Worm (Caenorhabditis elegans) whole organism, L1 larva: ENCODE results near the gene C15H11.1.

Experiments used
- F16B12.6 ChIP-seq: fragments of 150-350 bp; optimal IDR thresholded peaks from 2 replicates; lab custom pipeline; 2014; ENCODE audit warnings: missing biosample characterization, missing genetic modification characterization
- aha-1 ChIP-seq: fragments of 150-350 bp; optimal IDR thresholded peaks from 2 replicates; lab custom pipeline; 2014; ENCODE audit warnings: missing biosample characterization, missing genetic modification characterization
- ama-1 ChIP-seq: fragments of 150-350 bp; optimal IDR thresholded peaks from 2 replicates; lab custom pipeline; 2014
- blmp-1 ChIP-seq: fragments of 150-350 bp; optimal IDR thresholded peaks from 2 replicates; lab custom pipeline; 2014; ENCODE audit warnings: missing biosample characterization, missing genetic modification characterization
- ceh-63 ChIP-seq: fragments of 200-800 bp; sonication (Bioruptor generic); optimal IDR thresholded peaks from 2 replicates; lab custom pipeline; 2018; ENCODE audit warnings: mild to moderate bottlenecking, missing genetic modification characterization, missing compliant biosample characterization
- ceh-8 ChIP-seq: fragments of 200-800 bp; sonication (Bioruptor generic); optimal IDR thresholded peaks from 2 replicates; lab custom pipeline; 2018; ENCODE audit warnings: mild to moderate bottlenecking, missing genetic modification characterization, moderate library complexity, missing compliant biosample characterization
- ceh-90 ChIP-seq: sonication (generic microtip); optimal IDR thresholded peaks from 2 replicates; lab custom pipeline; 2016; ENCODE audit warnings: missing genetic modification characterization, missing compliant biosample characterization
- ces-1 ChIP-seq: fragments of 150-350 bp; optimal IDR thresholded peaks from 2 replicates; lab custom pipeline; 2014; ENCODE audit warnings: missing biosample characterization, missing genetic modification reagents, missing genetic modification characterization
- dpl-1 ChIP-seq, 3 experiments: fragments of 150-350 bp in 2 of 3; sonication (generic microtip) in 1 of 3; optimal IDR thresholded peaks; 2 replicates each; lab custom pipeline; 2014 to 2017; ENCODE audit warnings: missing biosample characterization in 3 of 3, missing genetic modification characterization in 3 of 3, missing genetic modification reagents in 3 of 3
- efl-1 ChIP-seq, 4 experiments: fragments of 150-350 bp; optimal IDR thresholded peaks in 3 of 4; peaks in 1 of 4; 1 replicate in 1 of 4; 2 replicates in 3 of 4; lab custom pipeline; 2014; ENCODE audit warnings: missing biosample characterization in 2 of 4, missing genetic modification characterization in 2 of 4, missing genetic modification reagents in 2 of 4
- egl-27 ChIP-seq, 2 experiments: fragments of 150-350 bp in 1 of 2; sonication (generic microtip); optimal IDR thresholded peaks; 3 replicates each; lab custom pipeline; 2017 to 2018; ENCODE audit warnings: missing biosample characterization in 2 of 2, missing genetic modification characterization in 2 of 2, missing genetic modification reagents in 2 of 2
- elt-2 ChIP-seq: sonication (generic microtip); optimal IDR thresholded peaks from 2 replicates; lab custom pipeline; 2016; ENCODE audit warnings: missing genetic modification characterization, mild to moderate bottlenecking, inconsistent platforms, missing compliant biosample characterization, missing genetic modification reagents
- elt-3 ChIP-seq, 6 experiments: fragments of 150-350 bp in 1 of 6; sonication (generic microtip); optimal IDR thresholded peaks; 2 replicates each; lab custom pipeline; 2017 to 2018; ENCODE audit warnings: missing biosample characterization in 6 of 6, missing genetic modification characterization in 6 of 6, inconsistent platforms in 1 of 6
- ets-5 ChIP-seq: fragments of 200-800 bp; sonication (Bioruptor generic); IDR thresholded peaks from 2 replicates; pipeline ENCODE4 v1.3.6; 2022; ENCODE audit warnings: missing genetic modification characterization, missing compliant biosample characterization
- fkh-10 ChIP-seq: sonication (generic microtip); optimal IDR thresholded peaks from 2 replicates; lab custom pipeline; 2017; ENCODE audit warnings: missing biosample characterization, missing genetic modification reagents, missing genetic modification characterization
- fkh-4 ChIP-seq: sonication (generic microtip); optimal IDR thresholded peaks from 2 replicates; lab custom pipeline; 2016; ENCODE audit warnings: missing compliant biosample characterization, missing genetic modification characterization, borderline replicate concordance
- fkh-8 ChIP-seq: sonication (generic microtip); optimal IDR thresholded peaks from 2 replicates; lab custom pipeline; 2016; ENCODE audit warnings: mild to moderate bottlenecking, missing genetic modification characterization, missing compliant biosample characterization
- grh-1 ChIP-seq: fragments of 200-800 bp; sonication (Bioruptor generic); IDR thresholded peaks from 2 replicates; pipeline ENCODE4 v1.3.6; 2022; ENCODE audit warnings: missing genetic modification reagents, missing genetic modification characterization, missing compliant biosample characterization
- hlh-17 ChIP-seq: fragments of 200-800 bp; sonication (Bioruptor generic); optimal IDR thresholded peaks from 2 replicates; lab custom pipeline; 2018; ENCODE audit warnings: missing genetic modification characterization, mild to moderate bottlenecking, missing compliant biosample characterization, moderate library complexity, borderline replicate concordance
- hpl-2 ChIP-seq: fragments of 150-350 bp; optimal IDR thresholded peaks from 2 replicates; lab custom pipeline; 2014; ENCODE audit warnings: missing biosample characterization, missing genetic modification reagents, missing genetic modification characterization
- irx-1 ChIP-seq: sonication (generic microtip); optimal IDR thresholded peaks from 2 replicates; lab custom pipeline; 2016; ENCODE audit warnings: missing genetic modification characterization, missing compliant biosample characterization
- isw-1 ChIP-seq: fragments of 200-800 bp; sonication (Bioruptor generic); IDR thresholded peaks from 2 replicates; pipeline ENCODE4 v1.3.6; 2022; ENCODE audit warnings: missing genetic modification characterization, missing compliant biosample characterization
- lin-15B ChIP-seq: fragments of 150-350 bp; sonication (generic microtip); optimal IDR thresholded peaks from 3 replicates; lab custom pipeline; 2014; ENCODE audit warnings: missing biosample characterization, missing genetic modification characterization
- lin-35 ChIP-seq, 2 experiments: fragments of 150-350 bp; optimal IDR thresholded peaks; 2 replicates each; lab custom pipeline; 2014; ENCODE audit warnings: missing biosample characterization in 2 of 2, missing genetic modification characterization in 2 of 2, missing genetic modification reagents in 2 of 2
- lin-39 ChIP-seq: fragments of 150-350 bp; optimal IDR thresholded peaks from 2 replicates; lab custom pipeline; 2014; ENCODE audit warnings: missing biosample characterization, missing genetic modification reagents, missing genetic modification characterization
- lsy-2 ChIP-seq, 2 experiments: fragments of 150-350 bp; optimal IDR thresholded peaks; 2 replicates each; lab custom pipeline; 2014; ENCODE audit warnings: missing biosample characterization in 2 of 2, missing genetic modification characterization in 2 of 2
- mab-9 ChIP-seq: fragments of 200-800 bp; sonication (Bioruptor generic); IDR thresholded peaks from 2 replicates; pipeline ENCODE4 v1.3.6; 2022; ENCODE audit warnings: missing genetic modification reagents, missing genetic modification characterization, missing compliant biosample characterization
- mdl-1 ChIP-seq, 2 experiments: fragments of 150-350 bp; optimal IDR thresholded peaks; 2 replicates each; lab custom pipeline; 2014 to 2017; ENCODE audit warnings: missing biosample characterization in 2 of 2, missing genetic modification characterization in 2 of 2, inconsistent platforms in 1 of 2
- mef-2 ChIP-seq: fragments of 150-350 bp; optimal IDR thresholded peaks from 2 replicates; lab custom pipeline; 2014; ENCODE audit warnings: missing biosample characterization, missing genetic modification characterization
- mep-1 ChIP-seq: fragments of 150-350 bp; optimal IDR thresholded peaks from 2 replicates; lab custom pipeline; 2014; ENCODE audit warnings: missing biosample characterization, missing genetic modification characterization
- nhr-12 ChIP-seq: sonication (generic microtip); optimal IDR thresholded peaks from 2 replicates; lab custom pipeline; 2017; ENCODE audit warnings: missing biosample characterization, missing genetic modification characterization
- nhr-20 ChIP-seq: sonication (generic microtip); optimal IDR thresholded peaks from 2 replicates; lab custom pipeline; 2016; ENCODE audit warnings: mild to moderate bottlenecking, missing genetic modification characterization, missing compliant biosample characterization
- nhr-71 ChIP-seq: sonication (generic microtip); optimal IDR thresholded peaks from 2 replicates; lab custom pipeline; 2016; ENCODE audit warnings: mild to moderate bottlenecking, missing genetic modification characterization, moderate library complexity, missing compliant biosample characterization
- nhr-76 ChIP-seq: sonication (generic microtip); optimal IDR thresholded peaks from 2 replicates; lab custom pipeline; 2017; ENCODE audit warnings: missing biosample characterization, missing genetic modification characterization
- nhr-77 ChIP-seq: fragments of 150-350 bp; optimal IDR thresholded peaks from 2 replicates; lab custom pipeline; 2014; ENCODE audit warnings: missing biosample characterization, missing genetic modification characterization
- nhr-84 ChIP-seq: sonication (generic microtip); optimal IDR thresholded peaks from 2 replicates; lab custom pipeline; 2017; ENCODE audit warnings: missing biosample characterization, missing genetic modification characterization
- nhr-85 ChIP-seq: sonication (generic microtip); peaks from one replicate; lab custom pipeline; 2016; ENCODE audit warnings: missing genetic modification characterization, inconsistent platforms, missing compliant biosample characterization
- nhr-90 ChIP-seq: sonication (generic microtip); optimal IDR thresholded peaks from 2 replicates; lab custom pipeline; 2016; ENCODE audit warnings: mild to moderate bottlenecking, missing genetic modification characterization, missing compliant biosample characterization; ENCODE audit not compliant: poor library complexity
- pax-3 ChIP-seq: fragments of 200-800 bp; sonication (Bioruptor generic); optimal IDR thresholded peaks from 2 replicates; lab custom pipeline; 2018; ENCODE audit warnings: mild to moderate bottlenecking, missing genetic modification characterization, moderate library complexity, missing compliant biosample characterization
- rnt-1 ChIP-seq: sonication (generic microtip); optimal IDR thresholded peaks from 2 replicates; lab custom pipeline; 2016; ENCODE audit warnings: mild to moderate bottlenecking, missing genetic modification characterization, moderate library complexity, missing compliant biosample characterization
- snu-23 ChIP-seq: sonication (generic microtip); optimal IDR thresholded peaks from 2 replicates; lab custom pipeline; 2016; ENCODE audit warnings: missing genetic modification characterization, missing compliant biosample characterization
- sox-4 ChIP-seq: sonication (generic microtip); optimal IDR thresholded peaks from 2 replicates; lab custom pipeline; 2016; ENCODE audit warnings: missing genetic modification characterization, missing compliant biosample characterization
- sptf-1 ChIP-seq: fragments of 150-350 bp; optimal IDR thresholded peaks from 2 replicates; lab custom pipeline; 2014; ENCODE audit warnings: missing biosample characterization, missing genetic modification characterization
- sup-37 ChIP-seq: fragments of 200-800 bp; sonication (Bioruptor generic); optimal IDR thresholded peaks from 2 replicates; lab custom pipeline; 2018; ENCODE audit warnings: mild to moderate bottlenecking, missing genetic modification characterization, missing compliant biosample characterization
- tlp-1 ChIP-seq: fragments of 150-350 bp; optimal IDR thresholded peaks from 2 replicates; lab custom pipeline; 2014; ENCODE audit warnings: missing biosample characterization, missing genetic modification characterization
- unc-130 ChIP-seq: fragments of 150-350 bp; optimal IDR thresholded peaks from 2 replicates; lab custom pipeline; 2017; ENCODE audit warnings: missing biosample characterization, missing genetic modification characterization, inconsistent platforms
- xbp-1 ChIP-seq: sonication (generic microtip); optimal IDR thresholded peaks from 2 replicates; lab custom pipeline; 2016; ENCODE audit warnings: missing genetic modification characterization, missing compliant biosample characterization
- ztf-11 ChIP-seq, 2 experiments: sonication (generic microtip); optimal IDR thresholded peaks; 2 replicates each; lab custom pipeline; 2016 to 2017; ENCODE audit warnings: missing genetic modification characterization in 2 of 2, missing biosample characterization in 1 of 2, missing compliant biosample characterization in 1 of 2
- ztf-4 ChIP-seq: fragments of 150-350 bp; optimal IDR thresholded peaks from 2 replicates; lab custom pipeline; 2014; ENCODE audit warnings: missing biosample characterization, missing genetic modification characterization

The C15H11.1 gene

DNA sequence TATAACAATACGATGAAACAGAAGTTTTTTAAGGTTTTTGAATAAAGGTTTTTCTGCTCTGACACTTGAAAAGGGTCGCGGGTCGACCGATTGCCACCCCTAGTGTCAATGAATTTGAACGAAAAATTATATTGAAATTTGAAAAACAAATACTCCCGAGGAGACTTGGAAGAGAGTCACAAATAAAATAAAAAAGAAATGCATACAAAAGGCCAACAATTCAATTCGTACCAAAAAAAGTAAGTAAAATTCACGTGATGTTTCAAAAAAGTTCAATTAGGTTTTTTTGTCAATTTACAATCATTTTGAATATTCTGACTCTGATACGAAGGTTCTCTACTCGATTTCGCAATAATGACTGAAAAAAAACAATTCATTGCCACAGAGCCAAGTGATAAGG is at the start of gene C15H11.1:
TSS of gene C15H11.1 (plus strand) at position 301 of the 400 bp plus-strand sequence.
- TF ChIP-seq sup-37 (GFP tag; lab: Kevin White, UChicago) = no peak
- no peak for TF ChIP-seq nhr-85 (tag; lab: Kevin White, UChicago)
- no peak for TF ChIP-seq ceh-90 (tag; lab: Kevin White, UChicago)
- TF ChIP-seq F16B12.6 (tag; lab: Kevin White, UChicago) = no peak
- TF ChIP-seq ceh-8 = no peak
- TF ChIP-seq lsy-2 (tag; optimal IDR thresholded peaks at IDR 0.05; lab: Kevin White, UChicago) = no peak
- no peak for TF ChIP-seq ceh-63
- no peak for TF ChIP-seq nhr-84 (tag; lab: Kevin White, UChicago)
- TF ChIP-seq lin-39 = no peak
- TF ChIP-seq snu-23 (GFP tag; lab: Kevin White, UChicago) = no peak
- no peak for TF ChIP-seq nhr-76 (tag; lab: Kevin White, UChicago)
- TF ChIP-seq ces-1 (GFP tag; lab: Kevin White, UChicago) = no peak

DNA sequence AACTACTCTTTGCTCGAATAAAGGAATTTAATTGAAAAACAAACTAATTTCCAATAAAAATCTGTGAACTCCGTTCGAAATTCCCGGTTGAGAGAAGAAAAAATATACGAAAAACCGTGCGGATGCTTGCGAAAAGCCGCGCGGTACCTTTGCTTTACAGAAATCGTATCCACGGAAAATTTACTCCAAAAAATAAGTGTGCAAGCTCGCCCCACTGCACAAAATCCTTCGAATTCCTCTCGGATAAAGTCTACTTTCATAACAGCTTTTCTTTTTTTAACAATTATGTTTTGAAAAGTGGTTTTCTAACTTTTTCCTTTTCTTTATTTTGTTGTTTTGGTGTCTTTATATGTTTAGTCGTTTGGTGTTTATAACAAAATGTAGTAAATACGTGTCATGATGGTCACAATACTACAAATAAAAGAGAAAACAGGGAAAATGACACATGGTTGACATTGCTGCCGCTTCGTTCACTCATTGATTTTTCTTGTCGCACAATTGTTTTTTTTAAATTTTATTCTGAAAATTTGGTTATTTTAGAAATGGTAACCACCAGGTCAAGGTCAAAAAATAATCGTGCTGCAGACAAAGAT is 46.3 kb upstream of the C15H11.1 start, which contains the start of gene cept-2:
TSS of gene cept-2 (plus strand) at position 533 of the 593 bp plus-strand sequence.
- TF ChIP-seq ceh-8 = peak; percentile 84
- TF ChIP-seq fkh-10 (GFP tag; lab: Kevin White, UChicago) = peak; percentile 70
- TF ChIP-seq nhr-71 = peak; percentile 97
- peak; percentile 85 for TF ChIP-seq ztf-4 (tag; lab: Kevin White, UChicago)
- TF ChIP-seq mab-9 = peak; percentile 81
- TF ChIP-seq egl-27 (tag; optimal IDR thresholded peaks at IDR 0.05; lab: Kevin White, UChicago) = peak in 1 of 2 experiments; percentile 56
- peak; percentile 83 for TF ChIP-seq grh-1 (GFP tag; lab: Robert Waterston, UW)
- TF ChIP-seq dpl-1 (GFP tag; optimal IDR thresholded peaks at IDR 0.05; lab: Kevin White, UChicago) = peak; percentile 86 to 89 (median 87)
- peak; percentile 97 for TF ChIP-seq nhr-20 (tag; lab: Kevin White, UChicago)
- peak; percentile 91 for TF ChIP-seq blmp-1 (tag; lab: Kevin White, UChicago)
- no peak for TF ChIP-seq tlp-1 (tag; lab: Kevin White, UChicago)
- peak; percentile 46 for TF ChIP-seq elt-2
- TF ChIP-seq fkh-4 = peak; percentile 85
- TF ChIP-seq mef-2 (tag; lab: Kevin White, UChicago) = peak; percentile 37
- peak; percentile 99 for TF ChIP-seq pax-3 (tag; lab: Kevin White, UChicago)
- peak; percentile 9 for TF ChIP-seq aha-1 (tag; lab: Kevin White, UChicago)
- TF ChIP-seq xbp-1 (tag; lab: Kevin White, UChicago) = peak; percentile 93
- no peak for TF ChIP-seq nhr-12
- peak in 3 of 6 experiments; percentile 37 to 93 (median 76) for TF ChIP-seq elt-3 (tag; optimal IDR thresholded peaks at IDR 0.05; lab: Kevin White, UChicago)
- TF ChIP-seq nhr-90 (tag; lab: Kevin White, UChicago) = peak; percentile 91
- peak; percentile 52 for TF ChIP-seq ama-1 (lab: Kevin White, UChicago)
- TF ChIP-seq snu-23 (GFP tag; lab: Kevin White, UChicago) = peak; percentile 97
- peak; percentile 82 for TF ChIP-seq irx-1 (tag; lab: Kevin White, UChicago)
- TF ChIP-seq lin-35 (GFP tag; optimal IDR thresholded peaks at IDR 0.05; lab: Kevin White, UChicago) = peak; percentile 87 to 88
- no peak for TF ChIP-seq hlh-17 (GFP tag; lab: Kevin White, UChicago)
- peak in 1 of 2 experiments; percentile 91 for TF ChIP-seq ztf-11 (tag; optimal IDR thresholded peaks at IDR 0.05; lab: Kevin White, UChicago)
- no peak for TF ChIP-seq ets-5
- TF ChIP-seq ces-1 (GFP tag; lab: Kevin White, UChicago) = no peak
- TF ChIP-seq lin-15B (tag; lab: Kevin White, UChicago) = peak; percentile 67
- peak; percentile 92 for TF ChIP-seq isw-1 (GFP tag; lab: Robert Waterston, UW)
- peak; percentile 70 for TF ChIP-seq lin-39
- TF ChIP-seq lsy-2 (tag; optimal IDR thresholded peaks at IDR 0.05; lab: Kevin White, UChicago) = peak; percentile 93 to 96
- TF ChIP-seq sptf-1 = no peak
- TF ChIP-seq fkh-8 (tag; lab: Kevin White, UChicago) = peak; percentile 95
- peak; percentile 94 for TF ChIP-seq mep-1
- peak; percentile 92 for TF ChIP-seq nhr-77
- peak; percentile 89 for TF ChIP-seq sox-4
- peak; percentile 66 for TF ChIP-seq unc-130 (tag; lab: Kevin White, UChicago)
- TF ChIP-seq mdl-1 (tag; optimal IDR thresholded peaks at IDR 0.05; lab: Kevin White, UChicago) = peak in 1 of 2 experiments; percentile 82
- TF ChIP-seq efl-1 (optimal IDR thresholded peaks at IDR 0.05; lab: Kevin White, UChicago) = peak; percentile 91 to 93
- peak; percentile 85 to 98 for TF ChIP-seq efl-1 (GFP tag; optimal IDR thresholded peaks at IDR 0.05 in 1 of 2; lab: Kevin White, UChicago)
- peak; percentile 68 for TF ChIP-seq hpl-2 (GFP tag; lab: Kevin White, UChicago)
- TF ChIP-seq rnt-1 = peak; percentile 98
